Worm (Caenorhabditis elegans) whole organism, late embryonic: ENCODE data around the gene F36H9.5.
"Not testable (repeated sequence)": the region's sequence is repeated elsewhere in the genome, so short reads cannot be mapped to it uniquely, and the experiment has no call there.

Experiments
- C08G9.2 ChIP-seq: sonication (generic microtip); optimal IDR thresholded peaks from 2 replicates; lab custom pipeline; 2016; ENCODE audit warnings: mild to moderate bottlenecking, missing genetic modification characterization, moderate library complexity, missing compliant biosample characterization
- nhr-11 ChIP-seq: fragments of 150-350 bp; optimal IDR thresholded peaks from 2 replicates; lab custom pipeline; 2014; ENCODE audit warnings: missing biosample characterization, missing genetic modification characterization
- pax-1 ChIP-seq: fragments of 150-350 bp; optimal IDR thresholded peaks from 2 replicates; lab custom pipeline; 2014; ENCODE audit warnings: missing biosample characterization, missing genetic modification characterization
- pha-4 ChIP-seq: fragments of 150-350 bp; optimal IDR thresholded peaks from 2 replicates; lab custom pipeline; 2018; ENCODE audit warnings: missing biosample characterization, missing genetic modification reagents, missing genetic modification characterization

DNA sequence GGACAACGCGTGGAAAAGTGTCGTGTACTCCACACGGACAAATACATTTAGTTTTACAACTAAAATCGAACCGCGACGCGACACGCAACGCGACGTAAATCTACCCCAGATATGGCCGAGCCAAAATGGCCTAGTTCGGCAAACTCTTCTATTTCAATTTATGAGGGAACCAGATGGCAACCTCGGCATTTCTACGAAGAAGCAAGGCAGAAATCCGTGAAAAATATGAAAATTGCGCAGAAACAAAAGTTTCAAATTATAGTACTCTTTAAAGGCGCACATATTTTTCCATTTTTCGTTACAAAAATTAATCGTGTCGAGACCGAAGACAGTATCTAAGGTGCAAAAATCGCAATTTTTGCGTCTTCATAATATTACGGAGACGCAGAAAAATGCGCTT, 33.0 kb upstream of the F36H9.5 start, which contains the start of gene Y46H3A.5:
- not testable (repeated sequence) for TF ChIP-seq pha-4 (tag; lab: Kevin White, UChicago); nhr-11; C08G9.2 (tag; lab: Kevin White, UChicago); pax-1 (tag; lab: Kevin White, UChicago)
